Worm (Caenorhabditis elegans): ENCODE results near the gene ccr-4.
"Not testable (repeated sequence)": the region's sequence is repeated elsewhere in the genome, so short reads cannot be mapped to it uniquely, and the experiment has no call there.

ccr-4 gene

ce11 chrIV:12361392-12362092 is at the start of gene ccr-4, which contains the start of gene ZC518.8:
TSS of gene ccr-4 (plus strand) at chrIV:12361542.
TSS of gene ZC518.8 (minus strand) at chrIV:12361908.
- no peak for TF ChIP-seq hmbx-1 (tag; optimal IDR thresholded peaks at IDR 0.05)
- no peak for TF ChIP-seq hnd-1 (tag; optimal IDR thresholded peaks at IDR 0.05)
- TF ChIP-seq tra-4 (tag; optimal IDR thresholded peaks at IDR 0.05), result no peak
- no peak for TF ChIP-seq ceh-36 (tag; optimal IDR thresholded peaks at IDR 0.05)

- TF ChIP-seq F13C5.2 (tag; optimal IDR thresholded peaks at IDR 0.05), result no peak
These were observed 49.7 kb upstream of the ccr-4 start, which contains the start of gene oac-58 for ce11 chrIV:12311597-12311996. TSS of gene oac-58 (minus strand) at chrIV:12311697.

- TF ChIP-seq tra-4 (tag; optimal IDR thresholded peaks at IDR 0.05); flt-1 (GFP tag; IDR thresholded peaks at IDR 0.05); F13C5.2 (tag; optimal IDR thresholded peaks at IDR 0.05): not testable (repeated sequence)
These were observed 34.4 kb upstream of the ccr-4 start, which contains the start of gene F19B6.3 for ce11 chrIV:12326932-12327331. TSS of gene F19B6.3 (plus strand) at chrIV:12327232.

- no peak for TF ChIP-seq hnd-1 (tag; optimal IDR thresholded peaks at IDR 0.05)
- TF ChIP-seq ama-1 (optimal IDR thresholded peaks at IDR 0.05), result no peak
These were observed 30.4 kb upstream of the ccr-4 start, which contains the start of gene ufd-1 for ce11 chrIV:12330840-12331359. TSS of gene ufd-1 (minus strand) at chrIV:12330890.

- TF ChIP-seq B0310.2 (tag; optimal IDR thresholded peaks at IDR 0.05), result no peak
These were observed 27.2 kb upstream of the ccr-4 start for ce11 chrIV:12334142-12334541.

- no peak for TF ChIP-seq F13C5.2 (tag; optimal IDR thresholded peaks at IDR 0.05)
- TF ChIP-seq tbx-11 (GFP tag; IDR thresholded peaks at IDR 0.05), result no peak
- TF ChIP-seq ets-7 (tag; optimal IDR thresholded peaks at IDR 0.05), result no peak
- no peak for TF ChIP-seq ama-1 (optimal IDR thresholded peaks at IDR 0.05)
- no peak for TF ChIP-seq scrt-1 (GFP tag; IDR thresholded peaks at IDR 0.05)
- TF ChIP-seq ceh-36 (tag; optimal IDR thresholded peaks at IDR 0.05), result no peak
- TF ChIP-seq aly-1 (tag; optimal IDR thresholded peaks at IDR 0.05), result no peak
- no peak for TF ChIP-seq ceh-13 (GFP tag; optimal IDR thresholded peaks at IDR 0.05)
- TF ChIP-seq hmg-4 (GFP tag; optimal IDR thresholded peaks at IDR 0.05), result no peak
- no peak for TF ChIP-seq B0310.2 (tag; optimal IDR thresholded peaks at IDR 0.05)
- no peak for TF ChIP-seq pes-1 (GFP tag; IDR thresholded peaks at IDR 0.05)
- TF ChIP-seq sea-1 (GFP tag; conservative IDR thresholded peaks at IDR 0.05), result no peak
- no peak for TF ChIP-seq hnd-1 (tag; optimal IDR thresholded peaks at IDR 0.05)
- TF ChIP-seq tbx-37 (GFP tag; conservative IDR thresholded peaks at IDR 0.05), result no peak
- TF ChIP-seq hmbx-1 (tag; optimal IDR thresholded peaks at IDR 0.05), result no peak
These were observed 26.6 kb upstream of the ccr-4 start for ce11 chrIV:12334708-12335107.

ce11 chrIV:12335248-12335647 is 26.1 kb upstream of the ccr-4 start:
- no peak for TF ChIP-seq ama-1 (optimal IDR thresholded peaks at IDR 0.05)
- no peak for TF ChIP-seq hmbx-1 (tag; optimal IDR thresholded peaks at IDR 0.05)
- no peak for TF ChIP-seq ceh-36 (tag; optimal IDR thresholded peaks at IDR 0.05)
- no peak for TF ChIP-seq flt-1 (GFP tag; IDR thresholded peaks at IDR 0.05)
- no peak for TF ChIP-seq ceh-13 (GFP tag; optimal IDR thresholded peaks at IDR 0.05)
- TF ChIP-seq tra-4 (tag; optimal IDR thresholded peaks at IDR 0.05), result no peak
- TF ChIP-seq B0310.2 (tag; optimal IDR thresholded peaks at IDR 0.05), result no peak
- TF ChIP-seq hmg-4 (GFP tag; optimal IDR thresholded peaks at IDR 0.05), result no peak
- no peak for TF ChIP-seq ets-7 (tag; optimal IDR thresholded peaks at IDR 0.05)
- no peak for TF ChIP-seq tbx-37 (GFP tag; conservative IDR thresholded peaks at IDR 0.05)
- no peak for TF ChIP-seq scrt-1 (GFP tag; IDR thresholded peaks at IDR 0.05)
- no peak for TF ChIP-seq hnd-1 (tag; optimal IDR thresholded peaks at IDR 0.05)
- TF ChIP-seq tbx-11 (GFP tag; IDR thresholded peaks at IDR 0.05), result no peak
- no peak for TF ChIP-seq pes-1 (GFP tag; IDR thresholded peaks at IDR 0.05)
- TF ChIP-seq sea-1 (GFP tag; conservative IDR thresholded peaks at IDR 0.05), result no peak
- TF ChIP-seq aly-1 (tag; optimal IDR thresholded peaks at IDR 0.05), result no peak
- TF ChIP-seq F13C5.2 (tag; optimal IDR thresholded peaks at IDR 0.05), result no peak

- TF ChIP-seq hmbx-1 (tag; optimal IDR thresholded peaks at IDR 0.05) (no peak), hnd-1 (tag; optimal IDR thresholded peaks at IDR 0.05) (no peak)
These were observed 25.5 kb upstream of the ccr-4 start, which contains the start of gene F19B6.1 for ce11 chrIV:12335798-12336197. TSS of gene F19B6.1 (minus strand) at chrIV:12336075.

ce11 chrIV:12336893-12337627 is 24.3 kb upstream of the ccr-4 start, which contains the start of the genes F19B6.10 and wht-5:
TSS of gene F19B6.10 (plus strand) at chrIV:12337193.
TSS of gene wht-5 (plus strand) at chrIV:12337577.
- TF ChIP-seq ceh-13 (GFP tag; optimal IDR thresholded peaks at IDR 0.05) (no peak), sea-1 (GFP tag; conservative IDR thresholded peaks at IDR 0.05) (no peak), scrt-1 (GFP tag; IDR thresholded peaks at IDR 0.05) (no peak), tra-4 (tag; optimal IDR thresholded peaks at IDR 0.05) (no peak), hmg-4 (GFP tag; optimal IDR thresholded peaks at IDR 0.05) (no peak), B0310.2 (tag; optimal IDR thresholded peaks at IDR 0.05) (no peak), ama-1 (optimal IDR thresholded peaks at IDR 0.05) (no peak), F13C5.2 (tag; optimal IDR thresholded peaks at IDR 0.05) (no peak), hnd-1 (tag; optimal IDR thresholded peaks at IDR 0.05) (no peak), ceh-36 (tag; optimal IDR thresholded peaks at IDR 0.05) (no peak), hmbx-1 (tag; optimal IDR thresholded peaks at IDR 0.05) (no peak), pes-1 (GFP tag; IDR thresholded peaks at IDR 0.05) (no peak), aly-1 (tag; optimal IDR thresholded peaks at IDR 0.05) (no peak), ets-7 (tag; optimal IDR thresholded peaks at IDR 0.05) (no peak), tbx-11 (GFP tag; IDR thresholded peaks at IDR 0.05) (no peak), flt-1 (GFP tag; IDR thresholded peaks at IDR 0.05) (no peak), tbx-37 (GFP tag; conservative IDR thresholded peaks at IDR 0.05) (no peak)
